Fruit fly (Drosophila melanogaster): ENCODE measurements around the gene CG4496.

The CG4496 gene

DNA sequence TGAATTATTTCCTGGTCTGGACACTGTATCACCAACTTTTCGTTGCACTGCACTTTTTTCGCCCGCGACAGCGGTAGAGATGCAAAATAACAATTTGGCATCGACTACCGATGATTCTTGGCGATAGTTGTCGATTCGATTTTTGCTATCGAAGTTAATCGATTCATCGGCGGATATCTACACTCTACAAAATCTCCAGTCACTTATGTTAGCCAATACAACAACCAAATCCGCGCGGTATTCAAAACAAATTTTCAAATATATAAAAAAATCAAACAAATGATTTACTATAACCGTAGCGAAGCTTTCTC lies 14.3 kb upstream of the CG4496 start, which contains the start of gene CG4502 (continued):
- no peak for TF ChIP-seq ewg (GFP tag; optimal IDR thresholded peaks at IDR 0.05)
- TF ChIP-seq CG9932 (GFP tag; IDR thresholded peaks at IDR 0.05) = peak; percentile 78
- no peak for TF ChIP-seq ftz-f1 (GFP tag; optimal IDR thresholded peaks at IDR 0.05)
- TF ChIP-seq Elba2 (GFP tag; optimal IDR thresholded peaks at IDR 0.05) = no peak
- TF ChIP-seq CG13894 (tag; optimal IDR thresholded peaks at IDR 0.05) = peak; percentile 49
- TF ChIP-seq Chrac-16 (GFP tag; optimal IDR thresholded peaks at IDR 0.05) = no peak
- no peak for TF ChIP-seq D19A (tag; optimal IDR thresholded peaks at IDR 0.05)
- TF ChIP-seq HLH4C (GFP tag; IDR thresholded peaks at IDR 0.05; ENCODE audit: partially characterized antibody) = peak; percentile 99
- TF ChIP-seq CG8089 (GFP tag; optimal IDR thresholded peaks at IDR 0.05) = no peak
- peak; percentile 27 for TF ChIP-seq slp2 (GFP tag; optimal IDR thresholded peaks at IDR 0.05)
- no peak for TF ChIP-seq Hr51 (GFP tag; optimal IDR thresholded peaks at IDR 0.05)
- no peak for TF ChIP-seq jing (GFP tag; optimal IDR thresholded peaks at IDR 0.05)
- no peak for TF ChIP-seq Dip3 (GFP tag; optimal IDR thresholded peaks at IDR 0.05)
- TF ChIP-seq Kr (GFP tag; optimal IDR thresholded peaks at IDR 0.05) = no peak
- peak; percentile 99 for TF ChIP-seq hb (GFP tag; IDR thresholded peaks at IDR 0.05; ENCODE audit: partially characterized antibody)
- TF ChIP-seq chif (GFP tag; optimal IDR thresholded peaks at IDR 0.05) = peak in 1 of 2 experiments; percentile 24
- no peak for TF ChIP-seq CG17802 (tag; optimal IDR thresholded peaks at IDR 0.05)
- TF ChIP-seq CG7271 (tag; optimal IDR thresholded peaks at IDR 0.05) = no peak
- no peak for TF ChIP-seq CG11093 (GFP tag; IDR thresholded peaks at IDR 0.05)
- no peak for TF ChIP-seq repo (GFP tag; optimal IDR thresholded peaks at IDR 0.05)
- no peak for TF ChIP-seq so (GFP tag; IDR thresholded peaks at IDR 0.05)
- TF ChIP-seq CG3163 (GFP tag; optimal IDR thresholded peaks at IDR 0.05) = no peak
- no peak for TF ChIP-seq lab (GFP tag; optimal IDR thresholded peaks at IDR 0.05)
- TF ChIP-seq schlank (tag; optimal IDR thresholded peaks at IDR 0.05) = no peak
- peak; percentile 99 for TF ChIP-seq knrl (GFP tag; IDR thresholded peaks at IDR 0.05; ENCODE audit: partially characterized antibody)
- TF ChIP-seq Fer3 (tag; optimal IDR thresholded peaks at IDR 0.05) = no peak
- TF ChIP-seq trh (GFP tag; optimal IDR thresholded peaks at IDR 0.05) = no peak
- peak; percentile 40 for TF ChIP-seq Xbp1 (GFP tag; optimal IDR thresholded peaks at IDR 0.05)
- TF ChIP-seq dati (GFP tag; IDR thresholded peaks at IDR 0.05) = no peak
- no peak for TF ChIP-seq yki (optimal IDR thresholded peaks at IDR 0.05)
- no peak for TF ChIP-seq E2f1 (GFP tag; IDR thresholded peaks at IDR 0.05)
- TF ChIP-seq CG10209 (GFP tag; optimal IDR thresholded peaks at IDR 0.05) = no peak
- TF ChIP-seq ttk (GFP tag; IDR thresholded peaks at IDR 0.05) = no peak
- TF ChIP-seq TFAM (GFP tag; optimal IDR thresholded peaks at IDR 0.05) = no peak
- no peak for TF ChIP-seq CG30020 (tag; optimal IDR thresholded peaks at IDR 0.05)
- TF ChIP-seq CTCF (GFP tag; optimal IDR thresholded peaks at IDR 0.05) = peak; percentile 61
- no peak for TF ChIP-seq croc (GFP tag; conservative IDR thresholded peaks at IDR 0.05)
- peak; percentile 99 for TF ChIP-seq inv (GFP tag; IDR thresholded peaks at IDR 0.05; ENCODE audit: partially characterized antibody)
- TF ChIP-seq CG9437 (GFP tag; optimal IDR thresholded peaks at IDR 0.05) = no peak
- TF ChIP-seq CG15479 (GFP tag; optimal IDR thresholded peaks at IDR 0.05) = no peak
- no peak for TF ChIP-seq HLH54F (GFP tag; optimal IDR thresholded peaks at IDR 0.05)
- no peak for TF ChIP-seq H2.0 (GFP tag; IDR thresholded peaks at IDR 0.05)
- no peak for TF ChIP-seq CG12744 (GFP tag; optimal IDR thresholded peaks at IDR 0.05)
- no peak for TF ChIP-seq Atf6 (GFP tag; IDR thresholded peaks at IDR 0.05)
- peak; percentile 20 for TF ChIP-seq CG13424 (tag; optimal IDR thresholded peaks at IDR 0.05)
- TF ChIP-seq CG4328 (GFP tag; optimal IDR thresholded peaks at IDR 0.05) = no peak
- peak; percentile 31 for TF ChIP-seq ERR (GFP tag; optimal IDR thresholded peaks at IDR 0.05)
- TF ChIP-seq CG12155 (GFP tag; optimal IDR thresholded peaks at IDR 0.05) = peak; percentile 37
- no peak for TF ChIP-seq pnt (GFP tag; optimal IDR thresholded peaks at IDR 0.05)
- no peak for TF ChIP-seq CG1529 (GFP tag; optimal IDR thresholded peaks at IDR 0.05)
- peak; percentile 69 for TF ChIP-seq CG34376 (GFP tag; optimal IDR thresholded peaks at IDR 0.05)
- peak; percentile 45 for TF ChIP-seq CrebB (tag; optimal IDR thresholded peaks at IDR 0.05)
- no peak for TF ChIP-seq dm (GFP tag; optimal IDR thresholded peaks at IDR 0.05)

All from whole organism, embryonic.